Worm (Caenorhabditis elegans) whole organism, L4 larva: ENCODE measurements around the gene gcy-21.
"Not testable (repeated sequence)": the region's sequence is repeated elsewhere in the genome, so short reads cannot be mapped to it uniquely, and the experiment has no call there.

Experiments
- ama-1 ChIP-seq: fragments of 150-350 bp; optimal IDR thresholded peaks from 2 replicates; lab custom pipeline; 2014; ENCODE audit warnings: inconsistent platforms, mixed read lengths
- daf-16 ChIP-seq, 3 experiments: sonication (generic microtip); optimal IDR thresholded peaks; 2 replicates each; lab custom pipeline; 2016 to 2017; ENCODE audit warnings: missing genetic modification characterization in 3 of 3, missing genetic modification reagents in 3 of 3, mild to moderate bottlenecking in 2 of 3, missing compliant biosample characterization in 2 of 3, missing biosample characterization in 1 of 3, moderate library complexity in 1 of 3
- egl-43 ChIP-seq: fragments of 200-800 bp; sonication (Bioruptor generic); IDR thresholded peaks from 2 replicates; pipeline ENCODE4 v1.3.6; 2022; ENCODE audit warnings: missing genetic modification reagents, missing genetic modification characterization, missing compliant biosample characterization
- mdl-1 ChIP-seq, 2 experiments: fragments of 150-350 bp in 1 of 2; sonication (generic microtip) in 1 of 2; optimal IDR thresholded peaks; 2 replicates each; lab custom pipeline; 2014 to 2017; ENCODE audit warnings: missing biosample characterization in 2 of 2, missing genetic modification characterization in 2 of 2
- snpc-4 ChIP-seq: fragments of 150-350 bp; optimal IDR thresholded peaks from 2 replicates; lab custom pipeline; 2014; ENCODE audit warnings: missing biosample characterization, missing genetic modification characterization
- unc-39 ChIP-seq: sonication (generic microtip); optimal IDR thresholded peaks from 2 replicates; lab custom pipeline; 2017; ENCODE audit warnings: missing biosample characterization, missing genetic modification characterization

- not testable (repeated sequence) for TF ChIP-seq snpc-4; daf-16 (GFP tag; optimal IDR thresholded peaks at IDR 0.05; lab: Kevin White, UChicago); daf-16 (tag; optimal IDR thresholded peaks at IDR 0.05; lab: Kevin White, UChicago); mdl-1 (tag; optimal IDR thresholded peaks at IDR 0.05; lab: Kevin White, UChicago); ama-1 (lab: Kevin White, UChicago); egl-43; unc-39 (tag; lab: Kevin White, UChicago)
Measured at ce11 chrII:2622936-2623452, 36.5 kb upstream of the gcy-21 start, which contains the start of gene D2062.4.
